Worm (Caenorhabditis elegans): ENCODE data around the gene clec-43.

DNA sequence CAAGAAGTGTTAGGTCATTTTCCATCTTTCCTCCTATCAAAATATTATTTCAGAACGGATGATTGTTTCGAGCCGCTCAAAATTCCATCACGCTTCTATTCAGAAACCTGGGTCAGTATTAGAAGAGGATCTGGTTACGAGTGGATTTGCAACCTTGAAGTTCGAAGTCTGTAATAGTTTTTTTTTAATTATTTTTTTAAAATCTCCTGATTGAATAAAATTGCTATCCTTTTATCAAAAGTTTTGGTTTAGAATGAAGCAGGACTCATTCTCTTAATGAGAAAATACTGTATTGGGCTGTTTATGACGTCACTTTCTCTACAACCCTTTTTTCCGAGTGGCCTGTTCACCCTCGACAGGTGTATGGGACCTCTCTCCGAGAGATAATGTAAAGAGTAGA is 44.6 kb downstream of the clec-43 start, which contains the start of gene fbxc-39:
- TF ChIP-seq mep-1 (tag; optimal IDR thresholded peaks at IDR 0.05) (no peak), efl-1 (optimal IDR thresholded peaks at IDR 0.05) (no peak), efl-1 (GFP tag; optimal IDR thresholded peaks at IDR 0.05 in 1 of 2) (no peak), ztf-11 (tag; optimal IDR thresholded peaks at IDR 0.05) (no peak), nhr-11 (tag; optimal IDR thresholded peaks at IDR 0.05) (no peak)
